Fruit fly (Drosophila melanogaster) whole organism, wandering third instar larva: ENCODE results near the gene Dhc62B.

Experiments
- Abd-B ChIP-seq: fragments of >200 bp; optimal IDR thresholded peaks from 2 replicates; lab custom pipeline; 2017; ENCODE audit warnings: missing biosample characterization, missing genetic modification characterization
- CG32264 ChIP-seq: fragments of 200-800 bp; sonication (Bioruptor generic); optimal IDR thresholded peaks from 2 replicates; lab custom pipeline; 2016; ENCODE audit warnings: missing biosample characterization, missing genetic modification characterization
- CG9705 ChIP-seq: fragments of 200-800 bp; sonication (Bioruptor generic); optimal IDR thresholded peaks from 2 replicates; lab custom pipeline; 2018; ENCODE audit warnings: missing biosample characterization, mild to moderate bottlenecking, missing genetic modification characterization
- CrebA ChIP-seq: fragments of 200-800 bp; sonication (Bioruptor generic); optimal IDR thresholded peaks from 2 replicates; lab custom pipeline; 2016; ENCODE audit warnings: missing biosample characterization, mild to moderate bottlenecking, missing genetic modification characterization, borderline replicate concordance
- Dfd ChIP-seq: fragments of >200 bp; optimal IDR thresholded peaks from 2 replicates; lab custom pipeline; 2017; ENCODE audit warnings: missing biosample characterization, missing genetic modification characterization
- Dif ChIP-seq: fragments of 200-275, 200-300 bp; sonication (Bioruptor generic); optimal IDR thresholded peaks from 2 replicates; lab custom pipeline; 2018; ENCODE audit warnings: missing biosample characterization, missing genetic modification characterization; ENCODE audit not compliant: partially characterized antibody
- GATAd ChIP-seq: sonication (Bioruptor generic); optimal IDR thresholded peaks from 2 replicates; lab custom pipeline; 2016; ENCODE audit warnings: missing biosample characterization, missing genetic modification characterization
- HLH106 ChIP-seq: fragments of 200-800 bp; optimal IDR thresholded peaks from 3 replicates; lab custom pipeline; 2019; ENCODE audit warnings: missing biosample characterization, mild to moderate bottlenecking, missing genetic modification characterization, moderate library complexity
- Hnf4 ChIP-seq: fragments of 200-800 bp; sonication (Bioruptor generic); optimal IDR thresholded peaks from 2 replicates; lab custom pipeline; 2016; ENCODE audit warnings: missing biosample characterization, mild to moderate bottlenecking, missing genetic modification characterization
- Hr78 ChIP-seq: fragments of >200 bp; optimal IDR thresholded peaks from 2 replicates; lab custom pipeline; 2017; ENCODE audit warnings: missing biosample characterization, missing genetic modification characterization
- Hr83 ChIP-seq: fragments of 200-300 bp; sonication (Bioruptor generic); optimal IDR thresholded peaks from 2 replicates; lab custom pipeline; 2016; ENCODE audit warnings: missing biosample characterization, mild to moderate bottlenecking, missing genetic modification characterization, moderate library complexity; ENCODE audit not compliant: poor library complexity, severe bottlenecking
- Jra ChIP-seq: sonication (Bioruptor generic); optimal IDR thresholded peaks from 2 replicates; lab custom pipeline; 2016; ENCODE audit warnings: missing biosample characterization, missing genetic modification characterization
- Mio ChIP-seq: sonication (Bioruptor generic); optimal IDR thresholded peaks from 2 replicates; lab custom pipeline; 2016; ENCODE audit warnings: missing biosample characterization, missing genetic modification characterization
- Myc ChIP-seq: fragments of >200 bp; optimal IDR thresholded peaks from 2 replicates; lab custom pipeline; 2017
- N ChIP-seq: fragments of >200 bp; optimal IDR thresholded peaks from 2 replicates; lab custom pipeline; 2018; ENCODE audit warnings: missing biosample characterization, missing external identifiers, missing genetic modification characterization
- OdsH ChIP-seq: fragments of 200-800 bp; sonication (Bioruptor generic); optimal IDR thresholded peaks from 2 replicates; lab custom pipeline; 2016; ENCODE audit warnings: missing biosample characterization, mild to moderate bottlenecking, missing genetic modification characterization
- Rel ChIP-seq, 2 experiments: fragments of 200-800 bp; sonication (Bioruptor generic) in 1 of 2; optimal IDR thresholded peaks; 2 replicates in 1 of 2; 3 replicates in 1 of 2; lab custom pipeline; 2016 to 2019; ENCODE audit warnings: mild to moderate bottlenecking in 2 of 2, missing biosample characterization in 2 of 2, missing genetic modification characterization in 2 of 2, moderate library complexity in 1 of 2
- Sp1 ChIP-seq: fragments of 200-800 bp; sonication (Bioruptor generic); optimal IDR thresholded peaks from 3 replicates; lab custom pipeline; 2019; ENCODE audit warnings: missing biosample characterization, mild to moderate bottlenecking, missing genetic modification characterization, moderate library complexity
- Vsx2 ChIP-seq: fragments of 200-300, 225-300 bp; sonication (Bioruptor generic); optimal IDR thresholded peaks from 2 replicates; lab custom pipeline; 2018; ENCODE audit warnings: missing biosample characterization, missing genetic modification characterization; ENCODE audit not compliant: partially characterized antibody
- br ChIP-seq: fragments of 200-800 bp; sonication (Bioruptor generic); optimal IDR thresholded peaks from 2 replicates; lab custom pipeline; 2016; ENCODE audit warnings: missing biosample characterization, missing genetic modification characterization
- brk ChIP-seq: fragments of 200-800 bp; sonication (Bioruptor generic); optimal IDR thresholded peaks from 2 replicates; lab custom pipeline; 2016; ENCODE audit warnings: missing biosample characterization, mild to moderate bottlenecking, missing genetic modification characterization
- dl ChIP-seq, 2 experiments: fragments of 175-275, 200-275 bp in 1 of 2; fragments of 200-275 bp in 1 of 2; sonication (Bioruptor generic); optimal IDR thresholded peaks; lab custom pipeline; 2018; ENCODE audit warnings: mild to moderate bottlenecking in 2 of 2, missing biosample characterization in 2 of 2, missing genetic modification characterization in 2 of 2, moderate library complexity in 2 of 2; ENCODE audit not compliant: partially characterized antibody in 2 of 2, insufficient read depth in 1 of 2
- dmrt93B ChIP-seq: fragments of 200-800 bp; sonication (Bioruptor generic); optimal IDR thresholded peaks from 2 replicates; lab custom pipeline; 2018; ENCODE audit warnings: missing biosample characterization, mild to moderate bottlenecking, missing genetic modification characterization
- dsf ChIP-seq: sonication (Bioruptor generic); optimal IDR thresholded peaks from 2 replicates; lab custom pipeline; 2016; ENCODE audit warnings: missing biosample characterization, missing genetic modification characterization, borderline replicate concordance
- ey ChIP-seq: fragments of 200-800 bp; sonication (Bioruptor generic); optimal IDR thresholded peaks from 2 replicates; lab custom pipeline; 2016; ENCODE audit warnings: missing biosample characterization, missing genetic modification characterization
- foxo ChIP-seq, 2 experiments: fragments of 200-800 bp; sonication (Bioruptor generic); optimal IDR thresholded peaks; 2 replicates in 1 of 2; 3 replicates in 1 of 2; lab custom pipeline; 2016 to 2017; ENCODE audit warnings: missing biosample characterization in 2 of 2, missing genetic modification characterization in 2 of 2
- fru ChIP-seq: fragments of 200-800 bp; sonication (Bioruptor generic); optimal IDR thresholded peaks from 3 replicates; lab custom pipeline; 2016; ENCODE audit warnings: missing biosample characterization, mild to moderate bottlenecking, missing genetic modification characterization
- h ChIP-seq: fragments of 200-800 bp; sonication (Bioruptor generic); optimal IDR thresholded peaks from 3 replicates; lab custom pipeline; 2016; ENCODE audit warnings: missing biosample characterization, mild to moderate bottlenecking, missing genetic modification characterization
- jim ChIP-seq: fragments of 175-275, 200-325 bp; sonication (Bioruptor generic); optimal IDR thresholded peaks from 2 replicates; lab custom pipeline; 2016; ENCODE audit warnings: missing biosample characterization, mild to moderate bottlenecking, missing genetic modification characterization
- lola ChIP-seq: fragments of >200 bp; optimal IDR thresholded peaks from 2 replicates; lab custom pipeline; 2017; ENCODE audit warnings: missing biosample characterization, missing genetic modification characterization
- pan ChIP-seq: fragments of >200 bp; optimal IDR thresholded peaks from 2 replicates; lab custom pipeline; 2017
- psq ChIP-seq: fragments of 200-800 bp; sonication (Bioruptor generic); optimal IDR thresholded peaks from 3 replicates; lab custom pipeline; 2017; ENCODE audit warnings: missing biosample characterization, mild to moderate bottlenecking, missing genetic modification characterization, moderate library complexity
- rgr ChIP-seq: fragments of 200-800 bp; sonication (Bioruptor generic); optimal IDR thresholded peaks from 3 replicates; lab custom pipeline; 2016; ENCODE audit warnings: missing biosample characterization, mild to moderate bottlenecking, missing genetic modification characterization
- sage ChIP-seq: fragments of 200-800 bp; sonication (Bioruptor generic); optimal IDR thresholded peaks from 2 replicates; lab custom pipeline; 2016; ENCODE audit warnings: missing biosample characterization, mild to moderate bottlenecking, missing genetic modification characterization
- sv ChIP-seq: fragments of 200-800 bp; sonication (Bioruptor generic); optimal IDR thresholded peaks from 3 replicates; lab custom pipeline; 2016; ENCODE audit warnings: missing biosample characterization, missing genetic modification characterization
- tai ChIP-seq: sonication (Bioruptor generic); optimal IDR thresholded peaks from 2 replicates; lab custom pipeline; 2016; ENCODE audit warnings: missing biosample characterization, missing genetic modification characterization
- usp ChIP-seq: fragments of >200 bp; optimal IDR thresholded peaks from 2 replicates; lab custom pipeline; 2017; ENCODE audit warnings: missing biosample characterization, missing genetic modification characterization
- woc ChIP-seq: sonication (Bioruptor generic); optimal IDR thresholded peaks from 2 replicates; lab custom pipeline; 2016; ENCODE audit warnings: missing biosample characterization, mild to moderate bottlenecking, missing genetic modification characterization

Dhc62B gene

DNA sequence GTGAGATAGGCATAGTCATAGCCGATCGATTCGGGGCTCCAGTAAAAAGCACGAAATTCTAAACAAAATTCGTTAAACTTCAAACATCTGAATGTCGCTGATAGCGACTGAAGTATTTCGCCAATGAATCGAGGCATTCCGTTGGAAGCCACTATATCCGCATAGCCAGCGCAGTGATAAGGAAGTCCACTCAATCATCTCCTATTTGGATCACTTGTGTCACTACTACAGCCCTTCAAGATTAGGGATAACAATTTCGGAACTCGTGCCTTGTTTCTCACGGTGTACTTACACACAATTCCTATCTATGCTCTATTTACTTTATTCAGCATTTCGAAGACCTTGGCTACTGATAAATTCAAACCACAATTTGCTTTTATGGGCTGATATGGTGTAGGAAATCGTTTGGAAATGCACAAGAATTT is 33.6 kb downstream of the Dhc62B start, which contains the start of gene PIG-Wb:
Gene PIG-Wb, minus strand, starts transcription at position 209 of the 425 bp plus-strand sequence.
- TF ChIP-seq CrebA: no peak
- TF ChIP-seq fru (GFP tag; lab: Kevin White, UChicago): peak; percentile 39

DNA sequence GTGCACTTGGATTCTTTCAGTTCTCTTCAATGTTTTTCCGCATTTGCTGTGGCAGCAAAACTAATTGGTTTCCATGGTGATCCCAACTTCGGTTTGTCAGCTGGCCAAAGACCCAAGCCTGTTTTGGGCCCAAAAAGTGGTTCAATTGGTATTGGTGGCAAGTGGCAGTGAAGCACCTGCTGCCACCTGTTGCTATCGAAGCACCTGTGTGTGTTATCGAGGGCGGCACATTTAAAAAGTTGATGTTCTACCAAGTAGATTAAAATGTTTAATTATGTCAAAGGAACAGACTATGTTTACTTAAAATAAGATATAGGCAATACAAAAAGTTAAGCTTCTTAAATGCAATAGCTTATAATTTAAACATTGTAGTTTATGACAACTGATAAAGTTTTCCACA is 36.0 kb downstream of the Dhc62B start, which contains the start of gene Oseg4:
Gene Oseg4, minus strand, starts transcription at position 165 of the 400 bp plus-strand sequence.
- TF ChIP-seq Vsx2 (GFP tag; lab: Kevin White, UChicago) (no peak), brk (GFP tag; lab: Kevin White, UChicago) (no peak), Abd-B (no peak), ey (no peak), lola (GFP tag; lab: Kevin White, UChicago) (no peak), rgr (no peak), CG32264 (GFP tag; lab: Kevin White, UChicago) (no peak), h (GFP tag; lab: Kevin White, UChicago) (no peak), Hr83 (GFP tag; lab: Kevin White, UChicago) (no peak), br (no peak), foxo (GFP tag; optimal IDR thresholded peaks at IDR 0.05; lab: Kevin White, UChicago) (no peak)

dm6 chr3L:1730873-1731272 is 40.7 kb downstream of the Dhc62B start, which contains the start of gene drpr:
drpr (minus strand) TSS chr3L:1731107.
- peak; percentile 23 for TF ChIP-seq h (GFP tag; lab: Kevin White, UChicago)
- peak; percentile 43 for TF ChIP-seq br
- TF ChIP-seq GATAd: no peak
- peak; percentile 53 for TF ChIP-seq Hr83 (GFP tag; lab: Kevin White, UChicago)
- TF ChIP-seq Sp1 (GFP tag; lab: Kevin White, UChicago): peak; percentile 43
- TF ChIP-seq woc: peak; percentile 66
- TF ChIP-seq psq (GFP tag; lab: Kevin White, UChicago): no peak
- TF ChIP-seq Mio (GFP tag; lab: Kevin White, UChicago): no peak
- TF ChIP-seq sv: no peak
- TF ChIP-seq CG32264 (GFP tag; lab: Kevin White, UChicago): no peak
- no peak for TF ChIP-seq OdsH (GFP tag; lab: Kevin White, UChicago)
- TF ChIP-seq lola (GFP tag; lab: Kevin White, UChicago): no peak
- TF ChIP-seq Jra (GFP tag; lab: Kevin White, UChicago): peak; percentile 17
- no peak for TF ChIP-seq pan (lab: Kevin White, UChicago)
- TF ChIP-seq Vsx2 (GFP tag; lab: Kevin White, UChicago): no peak
- TF ChIP-seq Dif (GFP tag; lab: Kevin White, UChicago): peak; percentile 45
- TF ChIP-seq Dfd: no peak
- peak; percentile 36 for TF ChIP-seq rgr
- no peak for TF ChIP-seq usp (GFP tag; lab: Kevin White, UChicago)
- TF ChIP-seq Abd-B: no peak
- TF ChIP-seq tai (GFP tag; lab: Kevin White, UChicago): no peak
- no peak for TF ChIP-seq dsf (GFP tag; lab: Kevin White, UChicago)
- TF ChIP-seq dl (GFP tag; optimal IDR thresholded peaks at IDR 0.05; lab: Kevin White, UChicago; ENCODE audit: insufficient read depth in 1 of 2, partially characterized antibody in 2 of 2): no peak
- peak; percentile 62 for TF ChIP-seq fru (GFP tag; lab: Kevin White, UChicago)
- no peak for TF ChIP-seq brk (GFP tag; lab: Kevin White, UChicago)
- TF ChIP-seq sage (GFP tag; lab: Kevin White, UChicago): no peak
- no peak for TF ChIP-seq CrebA
- no peak for TF ChIP-seq Hnf4 (GFP tag; lab: Kevin White, UChicago)
- TF ChIP-seq Myc: no peak
- TF ChIP-seq HLH106: peak; percentile 14
- TF ChIP-seq CG9705: peak; percentile 18
- no peak for TF ChIP-seq Hr78 (GFP tag; lab: Kevin White, UChicago)
- TF ChIP-seq ey: no peak
- no peak for TF ChIP-seq foxo (GFP tag; optimal IDR thresholded peaks at IDR 0.05; lab: Kevin White, UChicago)
- no peak for TF ChIP-seq Rel (GFP tag; optimal IDR thresholded peaks at IDR 0.05; lab: Kevin White, UChicago)
- peak; percentile 57 for TF ChIP-seq Rel (tag; optimal IDR thresholded peaks at IDR 0.05; lab: Kevin White, UChicago)
- no peak for TF ChIP-seq N (GFP tag; lab: Kevin White, UChicago)
- no peak for TF ChIP-seq dmrt93B (GFP tag; lab: Kevin White, UChicago)
- TF ChIP-seq jim (GFP tag; lab: Kevin White, UChicago): no peak
